Worm (Caenorhabditis elegans): ENCODE results near the gene F19G12.4.

F19G12.4 gene

ce11 chrX:1445696-1446095, 28.6 kb downstream of the F19G12.4 start (continued):
- TF ChIP-seq repo-1 (tag; optimal IDR thresholded peaks at IDR 0.05), result peak; percentile 17
- peak; percentile 62; the same call in 1 of the 2 replicates for TF ChIP-seq nfyb-1 (GFP tag; IDR thresholded peaks at IDR 0.05)
- TF ChIP-seq hsf-1 (GFP tag; IDR thresholded peaks at IDR 0.05), result no peak
- peak; percentile 25 for TF ChIP-seq madf-10 (tag; optimal IDR thresholded peaks at IDR 0.05)
- TF ChIP-seq lsl-1 (GFP tag; optimal IDR thresholded peaks at IDR 0.05), result no peak
- no peak for TF ChIP-seq ceh-58 (GFP tag; IDR thresholded peaks at IDR 0.05)
- TF ChIP-seq lin-54 (GFP tag; optimal IDR thresholded peaks at IDR 0.05), result peak; percentile 13
- TF ChIP-seq ZK185.1 (tag; optimal IDR thresholded peaks at IDR 0.05; ENCODE audit: poor library complexity, severe bottlenecking), result peak; percentile 44

ce11 chrX:1446593-1447141, 29.6 kb downstream of the F19G12.4 start, which contains the start of gene zfp-3:
Gene zfp-3 (minus strand): TSS chrX:1446643.
- TF ChIP-seq Y67H2A.10 (GFP tag; conservative IDR thresholded peaks at IDR 0.05) (peak; percentile 87), F49E8.2 (tag; optimal IDR thresholded peaks at IDR 0.05; ENCODE audit: insufficient read depth) (no peak), snpc-4 (GFP tag; optimal IDR thresholded peaks at IDR 0.05) (peak; percentile 55), snpc-4 (tag; optimal IDR thresholded peaks at IDR 0.05) (peak; percentile 45 to 78 (median 68)), ztf-25 (GFP tag; IDR thresholded peaks at IDR 0.05) (no peak), dpff-1 (tag; optimal IDR thresholded peaks at IDR 0.05) (no peak), F55B11.4 (tag; optimal IDR thresholded peaks at IDR 0.05; ENCODE audit: borderline replicate concordance, insufficient read depth) (no peak), T07F8.4 (tag; optimal IDR thresholded peaks at IDR 0.05) (peak; percentile 18), F23B12.7 (tag; optimal IDR thresholded peaks at IDR 0.05; ENCODE audit: insufficient read depth) (no peak), B0035.1 (tag; optimal IDR thresholded peaks at IDR 0.05) (peak; percentile 65), Y53G8AR.9 (GFP tag; conservative IDR thresholded peaks at IDR 0.05) (peak; percentile 77; the same call in 1 of the 2 replicates), madf-10 (tag; optimal IDR thresholded peaks at IDR 0.05) (peak; percentile 79), sptf-2 (GFP tag; optimal IDR thresholded peaks at IDR 0.05) (no peak), egrh-3 (GFP tag; IDR thresholded peaks at IDR 0.05) (peak; percentile 47; the same call in 1 of the 2 replicates), nfya-2 (GFP tag; IDR thresholded peaks at IDR 0.05) (no peak), K11D2.4 (GFP tag; IDR thresholded peaks at IDR 0.05) (peak; percentile 89), F22D6.2 (tag; optimal IDR thresholded peaks at IDR 0.05) (peak; percentile 20), snpc-1.1 (tag; optimal IDR thresholded peaks at IDR 0.05; ENCODE audit: insufficient read depth) (no peak), Y53F4B.3 (GFP tag; IDR thresholded peaks at IDR 0.05) (no peak), nhr-80 (tag; optimal IDR thresholded peaks at IDR 0.05) (peak; percentile 76), rpc-1 (optimal IDR thresholded peaks at IDR 0.05) (no peak), rpc-1 (tag; optimal IDR thresholded peaks at IDR 0.05) (no peak), unc-130 (GFP tag; optimal IDR thresholded peaks at IDR 0.05) (no peak), mel-28 (tag; optimal IDR thresholded peaks at IDR 0.05; ENCODE audit: borderline replicate concordance) (no peak), unc-62 (GFP tag; optimal IDR thresholded peaks at IDR 0.05) (no peak), F39B2.1 (GFP tag; IDR thresholded peaks at IDR 0.05) (no peak), tlf-1 (GFP tag; optimal IDR thresholded peaks at IDR 0.05) (peak; percentile 56), somi-1 (GFP tag; optimal IDR thresholded peaks at IDR 0.05) (peak; percentile 75), rec-8 (tag; optimal IDR thresholded peaks at IDR 0.05) (no peak), die-1 (tag; optimal IDR thresholded peaks at IDR 0.05) (peak; percentile 11), Y95B8A.8 (GFP tag; IDR thresholded peaks at IDR 0.05) (no peak), Y79H2A.3 (GFP tag; conservative IDR thresholded peaks at IDR 0.05) (no peak), nhr-179 (tag; optimal IDR thresholded peaks at IDR 0.05) (no peak), cebp-2 (GFP tag; IDR thresholded peaks at IDR 0.05) (no peak), let-607 (tag; optimal IDR thresholded peaks at IDR 0.05) (peak in 1 of 2 experiments; percentile 64), aptf-3 (GFP tag; IDR thresholded peaks at IDR 0.05) (no peak), ztf-18 (tag; optimal IDR thresholded peaks at IDR 0.05) (peak; percentile 39), ekl-4 (GFP tag; IDR thresholded peaks at IDR 0.05) (peak; percentile 92), lin-35 (GFP tag; optimal IDR thresholded peaks at IDR 0.05) (peak in 1 of 3 experiments; percentile 76)
